Fruit fly (Drosophila melanogaster): Measurements from ENCODE around the gene Fim.

Gene Fim

dm6 chrX:17293385-17293784 is 8.3 kb downstream of the Fim start (continued):
- TF ChIP-seq pan (optimal IDR thresholded peaks at IDR 0.05) (no peak), pan (GFP tag; optimal IDR thresholded peaks at IDR 0.05 in 1 of 2, IDR thresholded peaks at IDR 0.05 in 1 of 2) (peak in 1 of 2 experiments; percentile 59), Stat92E (GFP tag; optimal IDR thresholded peaks at IDR 0.05) (no peak), fd3F (GFP tag; optimal IDR thresholded peaks at IDR 0.05) (peak; percentile 59), esg (GFP tag; conservative IDR thresholded peaks at IDR 0.05) (peak; percentile 33; the same call in 1 of the 2 replicates), hkb (optimal IDR thresholded peaks at IDR 0.05) (no peak), hkb (GFP tag; IDR thresholded peaks at IDR 0.05) (no peak), ftz-f1 (GFP tag; optimal IDR thresholded peaks at IDR 0.05) (no peak), Hsf (GFP tag; optimal IDR thresholded peaks at IDR 0.05) (no peak), Adf1 (GFP tag; IDR thresholded peaks at IDR 0.05) (no peak), kni (GFP tag; optimal IDR thresholded peaks at IDR 0.05) (no peak), bigmax (GFP tag; optimal IDR thresholded peaks at IDR 0.05) (no peak), HmgD (GFP tag; optimal IDR thresholded peaks at IDR 0.05) (no peak), CG6854 (GFP tag; optimal IDR thresholded peaks at IDR 0.05) (no peak), ken (GFP tag; IDR thresholded peaks at IDR 0.05) (no peak), CG15514 (GFP tag; optimal IDR thresholded peaks at IDR 0.05) (peak; percentile 26), gem (tag; optimal IDR thresholded peaks at IDR 0.05) (peak; percentile 68), Sox102F (GFP tag; optimal IDR thresholded peaks at IDR 0.05) (peak; percentile 56), CG14441 (GFP tag; IDR thresholded peaks at IDR 0.05) (peak; percentile 42; the same call in 1 of the 2 replicates), inv (GFP tag; IDR thresholded peaks at IDR 0.05; ENCODE audit: partially characterized antibody) (no peak), CG17361 (GFP tag; IDR thresholded peaks at IDR 0.05) (peak; percentile 75; the same call in 1 of the 3 replicates), ssp (GFP tag; IDR thresholded peaks at IDR 0.05) (peak; percentile 34; the same call in 1 of the 2 replicates), chn (GFP tag; optimal IDR thresholded peaks at IDR 0.05) (no peak), trem (tag; optimal IDR thresholded peaks at IDR 0.05) (peak; percentile 9), CG4328 (GFP tag; optimal IDR thresholded peaks at IDR 0.05) (no peak), CG17359 (tag; optimal IDR thresholded peaks at IDR 0.05) (peak; percentile 69), Lhr (GFP tag; optimal IDR thresholded peaks at IDR 0.05) (no peak), onecut (GFP tag; IDR thresholded peaks at IDR 0.05) (no peak), CG12236 (GFP tag; optimal IDR thresholded peaks at IDR 0.05) (no peak), HHEX (GFP tag; optimal IDR thresholded peaks at IDR 0.05) (peak; percentile 49), toy (GFP tag; IDR thresholded peaks at IDR 0.05) (no peak), lola (GFP tag; optimal IDR thresholded peaks at IDR 0.05) (peak in 1 of 3 experiments; percentile 10), Dip3 (GFP tag; optimal IDR thresholded peaks at IDR 0.05) (no peak), CG9609 (GFP tag; optimal IDR thresholded peaks at IDR 0.05) (no peak), hbn (GFP tag; IDR thresholded peaks at IDR 0.05; ENCODE audit: partially characterized antibody) (no peak), Optix (GFP tag; IDR thresholded peaks at IDR 0.05) (no peak), CG10274 (GFP tag; optimal IDR thresholded peaks at IDR 0.05) (no peak), Rfx (GFP tag; IDR thresholded peaks at IDR 0.05) (peak; percentile 69), Oli (tag; optimal IDR thresholded peaks at IDR 0.05) (peak; percentile 24), NfI (GFP tag; optimal IDR thresholded peaks at IDR 0.05) (no peak), dysf (GFP tag; IDR thresholded peaks at IDR 0.05) (peak; percentile 71), Fer1 (GFP tag; optimal IDR thresholded peaks at IDR 0.05) (peak; percentile 34), CG4424 (GFP tag; optimal IDR thresholded peaks at IDR 0.05) (peak; percentile 39), CG18764 (GFP tag; optimal IDR thresholded peaks at IDR 0.05) (no peak), CG2875 (GFP tag; optimal IDR thresholded peaks at IDR 0.05) (no peak), Abd-B (GFP tag; optimal IDR thresholded peaks at IDR 0.05) (no peak), CG8281 (tag; optimal IDR thresholded peaks at IDR 0.05) (peak; percentile 4), CG8089 (GFP tag; optimal IDR thresholded peaks at IDR 0.05) (no peak), HLHmδ (GFP tag; optimal IDR thresholded peaks at IDR 0.05) (no peak), ci (GFP tag; IDR thresholded peaks at IDR 0.05) (0 out of 3 replicates have a peak, but pooled peaks have one; percentile 12), br (optimal IDR thresholded peaks at IDR 0.05) (no peak)

All from whole organism, embryonic.